Worm (Caenorhabditis elegans): ENCODE data around the gene txt-9.

DNA sequence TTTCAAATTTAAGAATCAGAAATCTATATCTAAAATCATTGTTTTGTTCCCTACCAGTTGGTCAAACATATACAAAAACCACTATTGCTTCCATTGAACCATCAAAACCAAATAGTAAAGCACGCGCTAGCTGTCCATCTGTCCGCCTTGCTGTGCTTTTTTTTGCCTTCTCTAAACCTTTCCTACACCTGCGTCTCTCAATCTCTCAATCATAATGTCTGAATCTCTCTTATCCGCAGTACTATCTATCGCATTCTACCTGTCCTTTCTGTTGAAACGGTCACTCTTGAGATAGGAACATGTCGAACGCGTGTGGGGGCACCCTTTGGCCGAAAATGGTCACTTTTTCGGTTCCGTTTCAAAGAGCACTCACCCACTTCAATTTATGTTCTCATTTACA lies 38.3 kb upstream of the txt-9 start:
- TF ChIP-seq lin-39 (tag; optimal IDR thresholded peaks at IDR 0.05), result no peak
- TF ChIP-seq nhr-237 (tag; optimal IDR thresholded peaks at IDR 0.05), result no peak
